Worm (Caenorhabditis elegans) whole organism, young adult: Measurements from ENCODE around the gene gtf-2H5.

Experiments used
- B0035.1 ChIP-seq: sonication (generic microtip); optimal IDR thresholded peaks from 2 replicates; lab custom pipeline; 2016; ENCODE audit warnings: missing genetic modification characterization, mild to moderate bottlenecking, missing compliant biosample characterization, missing genotype, missing genetic modification reagents
- B0336.3 ChIP-seq: fragments of 200-800 bp; sonication (Bioruptor generic); IDR thresholded peaks from 2 replicates; pipeline ENCODE4 v1.3.6; 2022; ENCODE audit warnings: missing genetic modification characterization, missing compliant biosample characterization
- F22D6.2 ChIP-seq: sonication (generic microtip); optimal IDR thresholded peaks from 2 replicates; lab custom pipeline; 2016; ENCODE audit warnings: mild to moderate bottlenecking, missing genetic modification characterization, missing compliant biosample characterization
- F39B2.1 ChIP-seq: fragments of 200-800 bp; sonication (Bioruptor generic); IDR thresholded peaks from 2 replicates; pipeline ENCODE4 v1.3.6; 2022; ENCODE audit warnings: missing genetic modification reagents, missing genetic modification characterization, missing compliant biosample characterization
- F49E8.2 ChIP-seq: sonication (generic microtip); optimal IDR thresholded peaks from 3 replicates; lab custom pipeline; 2017; ENCODE audit warnings: missing genetic modification characterization, mild to moderate bottlenecking, missing compliant biosample characterization, antibody characterized with exemption, moderate library complexity; ENCODE audit not compliant: insufficient read depth
- F52B5.7 ChIP-seq: sonication (generic microtip); optimal IDR thresholded peaks from 2 replicates; lab custom pipeline; 2016; ENCODE audit warnings: mild to moderate bottlenecking, missing genetic modification characterization, missing compliant biosample characterization
- F57A8.1 ChIP-seq: fragments of 200-800 bp; sonication (Bioruptor generic); optimal IDR thresholded peaks from 2 replicates; lab custom pipeline; 2018; ENCODE audit warnings: mild to moderate bottlenecking, missing genetic modification characterization, moderate library complexity, missing compliant biosample characterization
- K11D2.4 ChIP-seq: fragments of 200-800 bp; sonication (Bioruptor generic); IDR thresholded peaks from 2 replicates; pipeline ENCODE4 v1.3.6; 2022; ENCODE audit warnings: missing genetic modification reagents, missing genetic modification characterization, missing compliant biosample characterization
- Y53G8AR.9 ChIP-seq: fragments of 200-800 bp; sonication (Bioruptor generic); conservative IDR thresholded peaks from 2 replicates; pipeline ENCODE4 v1.3.6; 2022; ENCODE audit warnings: missing genetic modification reagents, missing genetic modification characterization, missing compliant biosample characterization
- Y67H2A.10 ChIP-seq: fragments of 200-800 bp; sonication (Bioruptor generic); conservative IDR thresholded peaks from 2 replicates; pipeline ENCODE4 v1.3.6; 2022; ENCODE audit warnings: missing genetic modification reagents, missing genetic modification characterization, missing compliant biosample characterization
- atf-7 ChIP-seq: sonication (generic microtip); optimal IDR thresholded peaks from 2 replicates; lab custom pipeline; 2017; ENCODE audit warnings: mild to moderate bottlenecking, missing genetic modification characterization, missing compliant biosample characterization
- bed-1 ChIP-seq: fragments of 200-800 bp; sonication (Bioruptor generic); IDR thresholded peaks from 2 replicates; pipeline ENCODE4 v1.3.6; 2022; ENCODE audit warnings: missing genetic modification reagents, missing genetic modification characterization, missing compliant biosample characterization
- bed-2 ChIP-seq: fragments of 200-800 bp; sonication (Bioruptor generic); IDR thresholded peaks from 2 replicates; pipeline ENCODE4 v1.3.6; 2022; ENCODE audit warnings: missing genetic modification reagents, missing genetic modification characterization, missing compliant biosample characterization
- ceh-100 ChIP-seq: fragments of 200-800 bp; sonication (Bioruptor generic); IDR thresholded peaks from 2 replicates; pipeline ENCODE4 v1.3.6; 2022; ENCODE audit warnings: missing genetic modification reagents, missing genetic modification characterization, missing compliant biosample characterization
- ceh-27 ChIP-seq: fragments of 200-800 bp; sonication (Bioruptor generic); optimal IDR thresholded peaks from 2 replicates; lab custom pipeline; 2018; ENCODE audit warnings: mild to moderate bottlenecking, missing genetic modification characterization, moderate library complexity, missing compliant biosample characterization
- ceh-58 ChIP-seq: fragments of 200-800 bp; sonication (Bioruptor generic); IDR thresholded peaks from 2 replicates; pipeline ENCODE4 v1.3.6; 2022; ENCODE audit warnings: missing genetic modification characterization, missing compliant biosample characterization
- dox-1 ChIP-seq: fragments of 200-800 bp; sonication (Bioruptor generic); IDR thresholded peaks from 2 replicates; pipeline ENCODE4 v1.3.6; 2022; ENCODE audit warnings: missing genetic modification reagents, missing genetic modification characterization, missing compliant biosample characterization
- efl-1 ChIP-seq: fragments of 150-350 bp; optimal IDR thresholded peaks from 2 replicates; lab custom pipeline; 2014; ENCODE audit warnings: missing biosample characterization, missing genetic modification reagents, missing genetic modification characterization
- hsf-1 ChIP-seq: fragments of 200-800 bp; sonication (Bioruptor generic); IDR thresholded peaks from 2 replicates; pipeline ENCODE4 v1.3.6; 2022; ENCODE audit warnings: missing genetic modification reagents, missing genetic modification characterization, missing compliant biosample characterization
- lin-35 ChIP-seq, 3 experiments: fragments of 150-350 bp in 2 of 3; sonication (generic microtip) in 1 of 3; optimal IDR thresholded peaks; 2 replicates each; lab custom pipeline; 2014 to 2018; ENCODE audit warnings: missing biosample characterization in 3 of 3, missing genetic modification characterization in 3 of 3, missing genetic modification reagents in 3 of 3
- lir-1 ChIP-seq: fragments of 200-800 bp; sonication (Bioruptor generic); conservative IDR thresholded peaks from 2 replicates; pipeline ENCODE4 v1.3.6; 2022; ENCODE audit warnings: missing genetic modification reagents, missing genetic modification characterization, missing compliant biosample characterization
- madf-3 ChIP-seq: fragments of 200-800 bp; sonication (Bioruptor generic); IDR thresholded peaks from 2 replicates; pipeline ENCODE4 v1.3.6; 2022; ENCODE audit warnings: missing genetic modification reagents, missing genetic modification characterization, missing compliant biosample characterization
- madf-6 ChIP-seq: fragments of 200-800 bp; sonication (Bioruptor generic); IDR thresholded peaks from 2 replicates; pipeline ENCODE4 v1.3.6; 2022; ENCODE audit warnings: missing genetic modification reagents, missing genetic modification characterization, missing compliant biosample characterization
- mes-4 ChIP-seq: sonication (generic microtip); optimal IDR thresholded peaks from 2 replicates; lab custom pipeline; 2016; ENCODE audit warnings: missing genotype, missing genetic modification characterization, missing compliant biosample characterization
- nfya-2 ChIP-seq: fragments of 200-800 bp; sonication (Bioruptor generic); IDR thresholded peaks from 2 replicates; pipeline ENCODE4 v1.3.6; 2022; ENCODE audit warnings: missing genetic modification reagents, missing genetic modification characterization, missing compliant biosample characterization
- nhr-179 ChIP-seq: sonication (generic microtip); optimal IDR thresholded peaks from 2 replicates; lab custom pipeline; 2016; ENCODE audit warnings: mild to moderate bottlenecking, missing genetic modification characterization, missing compliant biosample characterization
- nhr-80 ChIP-seq: sonication (generic microtip); optimal IDR thresholded peaks from 2 replicates; lab custom pipeline; 2016; ENCODE audit warnings: missing genetic modification characterization, missing compliant biosample characterization
- nhr-90 ChIP-seq: sonication (generic microtip); optimal IDR thresholded peaks from 2 replicates; lab custom pipeline; 2016; ENCODE audit warnings: missing genotype, mild to moderate bottlenecking, missing genetic modification characterization, missing compliant biosample characterization
- repo-1 ChIP-seq: sonication (generic microtip); optimal IDR thresholded peaks from 2 replicates; lab custom pipeline; 2017; ENCODE audit warnings: mild to moderate bottlenecking, missing genetic modification characterization, missing compliant biosample characterization
- rpc-1 ChIP-seq, 2 experiments: fragments of 150-350 bp in 1 of 2; sonication (generic microtip) in 1 of 2; optimal IDR thresholded peaks; 2 replicates each; lab custom pipeline; 2014 to 2018; ENCODE audit warnings: missing biosample characterization in 1 of 2, missing genetic modification characterization in 1 of 2, missing genetic modification reagents in 1 of 2, missing genotype in 1 of 2
- sdz-38 ChIP-seq: sonication (generic microtip); optimal IDR thresholded peaks from 2 replicates; lab custom pipeline; 2016; ENCODE audit warnings: missing genotype, missing genetic modification characterization, missing compliant biosample characterization
- snpc-3.4 ChIP-seq: sonication (generic microtip); optimal IDR thresholded peaks from 2 replicates; lab custom pipeline; 2017; ENCODE audit warnings: missing genetic modification characterization, mild to moderate bottlenecking, missing compliant biosample characterization, antibody characterized with exemption, moderate library complexity, missing genotype, missing genetic modification reagents
- snpc-4 ChIP-seq, 5 experiments: fragments of 150-350 bp in 1 of 5; sonication (generic microtip) in 4 of 5; optimal IDR thresholded peaks; 2 replicates each; lab custom pipeline; 2014 to 2018; ENCODE audit warnings: missing genetic modification characterization in 5 of 5, missing biosample characterization in 3 of 5, antibody characterized with exemption in 2 of 5, mild to moderate bottlenecking in 2 of 5, missing compliant biosample characterization in 2 of 5, missing genotype in 2 of 5, moderate library complexity in 2 of 5, missing genetic modification reagents in 1 of 5
- zfh-2 ChIP-seq: fragments of 200-800 bp; sonication (Bioruptor generic); conservative IDR thresholded peaks from 2 replicates; pipeline ENCODE4 v1.3.6; 2022; ENCODE audit warnings: missing genetic modification reagents, missing genetic modification characterization, missing compliant biosample characterization
- zim-3 ChIP-seq: sonication (generic microtip); optimal IDR thresholded peaks from 2 replicates; lab custom pipeline; 2017; ENCODE audit warnings: mild to moderate bottlenecking, missing genetic modification characterization, moderate library complexity, missing compliant biosample characterization
- ztf-25 ChIP-seq: fragments of 200-800 bp; sonication (Bioruptor generic); IDR thresholded peaks from 2 replicates; pipeline ENCODE4 v1.3.6; 2022; ENCODE audit warnings: missing genetic modification reagents, missing genetic modification characterization, missing compliant biosample characterization
- ztf-28 ChIP-seq: fragments of 200-800 bp; sonication (Bioruptor generic); IDR thresholded peaks from 2 replicates; pipeline ENCODE4 v1.3.6; 2022; ENCODE audit warnings: missing genetic modification reagents, missing genetic modification characterization, missing compliant biosample characterization
- ztf-3 ChIP-seq: fragments of 200-800 bp; sonication (Bioruptor generic); optimal IDR thresholded peaks from 2 replicates; lab custom pipeline; 2018; ENCODE audit warnings: mild to moderate bottlenecking, missing genetic modification characterization, missing compliant biosample characterization

gtf-2H5 gene

ce11 chrIII:555650-556049 lies 21.7 kb downstream of the gtf-2H5 start, which contains the start of gene B0353.1:
Gene B0353.1, plus strand, starts transcription at chrIII:555950.
- TF ChIP-seq B0336.3 (GFP tag; lab: Robert Waterston, UW) (no peak), nhr-90 (tag; lab: Kevin White, UChicago) (no peak), madf-6 (no peak), Y53G8AR.9 (GFP tag; lab: Robert Waterston, UW) (no peak), ztf-28 (GFP tag; lab: Robert Waterston, UW) (no peak), F49E8.2 (tag; lab: Kevin White, UChicago) (no peak), snpc-4 (GFP tag; optimal IDR thresholded peaks at IDR 0.05; lab: Kevin White, UChicago) (no peak), snpc-4 (tag; optimal IDR thresholded peaks at IDR 0.05; lab: Kevin White, UChicago) (no peak), F39B2.1 (GFP tag; lab: Robert Waterston, UW) (no peak), F57A8.1 (GFP tag; lab: Kevin White, UChicago) (no peak), ztf-25 (GFP tag; lab: Robert Waterston, UW) (no peak), ceh-27 (no peak), repo-1 (no peak)
- TF ChIP-seq, all 124 proteins: peak for 0

- no peak for TF ChIP-seq dox-1 (GFP tag; lab: Robert Waterston, UW)
- no peak for TF ChIP-seq mes-4 (tag; lab: Kevin White, UChicago)
- no peak for TF ChIP-seq Y67H2A.10
- no peak for TF ChIP-seq ceh-27
- TF ChIP-seq nfya-2 (GFP tag; lab: Robert Waterston, UW), result no peak
- no peak for TF ChIP-seq bed-1 (GFP tag; lab: Robert Waterston, UW)
- TF ChIP-seq ztf-3 (GFP tag; lab: Kevin White, UChicago), result no peak
- TF ChIP-seq lin-35 (GFP tag; optimal IDR thresholded peaks at IDR 0.05; lab: Kevin White, UChicago), result no peak
- TF ChIP-seq nhr-179 (tag; lab: Kevin White, UChicago), result no peak
- TF ChIP-seq efl-1, result no peak
- no peak for TF ChIP-seq snpc-3.4 (tag; lab: Kevin White, UChicago)
- TF ChIP-seq zfh-2 (GFP tag; lab: Robert Waterston, UW), result no peak
- no peak for TF ChIP-seq F22D6.2 (tag; lab: Kevin White, UChicago)
- no peak for TF ChIP-seq lir-1 (GFP tag; lab: Robert Waterston, UW)
- TF ChIP-seq B0035.1 (tag; lab: Kevin White, UChicago), result no peak
- no peak for TF ChIP-seq bed-2 (GFP tag; lab: Robert Waterston, UW)
- no peak for TF ChIP-seq rpc-1 (optimal IDR thresholded peaks at IDR 0.05; lab: Kevin White, UChicago)
- no peak for TF ChIP-seq rpc-1 (tag; optimal IDR thresholded peaks at IDR 0.05; lab: Kevin White, UChicago)
- no peak for TF ChIP-seq nhr-80 (tag; lab: Kevin White, UChicago)
- TF ChIP-seq ceh-100, result no peak
Observed at ce11 chrIII:549231-549630, 28.1 kb downstream of the gtf-2H5 start.

- no peak for TF ChIP-seq madf-3
- TF ChIP-seq hsf-1 (GFP tag; lab: Robert Waterston, UW), result no peak
- no peak for TF ChIP-seq repo-1
- TF ChIP-seq, all 124 proteins: peak for 0
Observed at ce11 chrIII:547709-548108, 29.7 kb downstream of the gtf-2H5 start.

ce11 chrIII:541766-542165 lies 35.6 kb downstream of the gtf-2H5 start, which contains the start of gene T22F7.1:
Gene T22F7.1, plus strand, starts transcription at chrIII:542066.
- TF ChIP-seq ceh-58 (GFP tag; lab: Robert Waterston, UW), result no peak
- TF ChIP-seq sdz-38, result no peak
- TF ChIP-seq K11D2.4 (GFP tag; lab: Robert Waterston, UW), result no peak
- TF ChIP-seq atf-7, result no peak
- no peak for TF ChIP-seq ztf-25 (GFP tag; lab: Robert Waterston, UW)
- no peak for TF ChIP-seq F52B5.7 (tag; lab: Kevin White, UChicago)
- no peak for TF ChIP-seq bed-1 (GFP tag; lab: Robert Waterston, UW)
- TF ChIP-seq zim-3 (tag; lab: Kevin White, UChicago), result no peak
